Fruit fly (Drosophila melanogaster): ENCODE data around the gene Spn77Bb.

dm6 chr3L:20295095-20295494 is 25.7 kb upstream of the Spn77Bb start, which contains the start of gene gogo:
- TF ChIP-seq pdm3 (GFP tag; optimal IDR thresholded peaks at IDR 0.05) (no peak), CG6276 (GFP tag; optimal IDR thresholded peaks at IDR 0.05) (no peak), CG11294 (GFP tag; IDR thresholded peaks at IDR 0.05) (no peak), OdsH (GFP tag; optimal IDR thresholded peaks at IDR 0.05) (no peak), Eip93F (GFP tag; optimal IDR thresholded peaks at IDR 0.05) (no peak), CG8319 (GFP tag; optimal IDR thresholded peaks at IDR 0.05) (no peak), Ets96B (tag; optimal IDR thresholded peaks at IDR 0.05) (no peak), Met (GFP tag; optimal IDR thresholded peaks at IDR 0.05) (no peak), Sox14 (GFP tag; optimal IDR thresholded peaks at IDR 0.05) (no peak), CG8119 (GFP tag; IDR thresholded peaks at IDR 0.05) (no peak), CG31627 (GFP tag; optimal IDR thresholded peaks at IDR 0.05) (no peak)
